Worm (Caenorhabditis elegans): ENCODE data around the gene clec-218.

clec-218 gene

DNA sequence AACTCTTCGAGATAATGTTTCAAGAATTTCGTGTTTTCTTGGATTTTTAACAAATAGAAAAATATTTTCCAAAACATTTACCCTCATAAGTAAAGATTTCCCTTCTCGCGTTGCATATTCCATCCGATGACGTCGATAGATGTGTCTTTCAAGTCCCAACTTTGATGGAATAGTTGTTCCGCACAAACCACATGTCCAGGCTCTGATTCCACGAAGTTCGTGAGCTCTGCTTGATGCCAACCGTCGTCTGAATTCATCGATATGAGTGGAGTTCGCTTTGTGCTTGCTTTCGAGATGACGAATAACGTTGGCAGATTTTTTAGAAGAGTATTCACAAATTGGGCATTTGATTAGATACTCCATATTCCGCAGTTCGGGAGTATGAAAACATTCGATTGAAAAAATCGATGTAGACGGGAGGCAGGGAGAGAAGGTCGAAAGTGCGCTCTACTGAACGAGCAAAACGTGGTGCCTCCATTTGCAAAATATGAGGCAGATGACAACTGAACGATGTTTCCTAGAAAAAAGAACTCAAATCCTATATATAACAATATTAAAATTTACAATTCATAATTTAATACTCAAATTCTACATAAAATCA, 6.7 kb upstream of the clec-218 start, which contains the start of gene W02D7.6 (continued):
- no peak for TF ChIP-seq snpc-1.3 (tag; optimal IDR thresholded peaks at IDR 0.05; ENCODE audit: insufficient read depth)
- no peak for TF ChIP-seq F33H1.4 (GFP tag; IDR thresholded peaks at IDR 0.05)
- TF ChIP-seq dox-1 (GFP tag; IDR thresholded peaks at IDR 0.05), result peak; percentile 41; the same call in 1 of the 2 replicates
- peak; percentile 67; the same call in 1 of the 2 replicates for TF ChIP-seq madf-3 (GFP tag; IDR thresholded peaks at IDR 0.05)
- TF ChIP-seq Y79H2A.3 (GFP tag; conservative IDR thresholded peaks at IDR 0.05), result no peak
- TF ChIP-seq sea-2 (GFP tag; IDR thresholded peaks at IDR 0.05), result no peak
- no peak for TF ChIP-seq mes-4 (tag; optimal IDR thresholded peaks at IDR 0.05)
- TF ChIP-seq B0336.3 (GFP tag; IDR thresholded peaks at IDR 0.05), result peak; percentile 77
- TF ChIP-seq F23B12.7 (tag; optimal IDR thresholded peaks at IDR 0.05; ENCODE audit: insufficient read depth), result no peak
- TF ChIP-seq tbp1 (GFP tag; optimal IDR thresholded peaks at IDR 0.05), result peak; percentile 34
- TF ChIP-seq K11D2.4 (GFP tag; IDR thresholded peaks at IDR 0.05), result no peak
- peak; percentile 37; the same call in 1 of the 2 replicates for TF ChIP-seq hmg-1.2 (GFP tag; IDR thresholded peaks at IDR 0.05)
- peak; percentile 41 for TF ChIP-seq attf-3 (GFP tag; conservative IDR thresholded peaks at IDR 0.05)
- TF ChIP-seq repo-1 (tag; optimal IDR thresholded peaks at IDR 0.05), result no peak
- no peak for TF ChIP-seq chd-7 (tag; optimal IDR thresholded peaks at IDR 0.05)
- TF ChIP-seq ama-1 (optimal IDR thresholded peaks at IDR 0.05), result peak; percentile 37
- peak in 1 of 2 experiments; percentile 52 for TF ChIP-seq ama-1 (GFP tag; optimal IDR thresholded peaks at IDR 0.05)
- no peak for TF ChIP-seq rpc-1 (optimal IDR thresholded peaks at IDR 0.05)
- TF ChIP-seq rpc-1 (tag; optimal IDR thresholded peaks at IDR 0.05), result no peak
- 0 out of 2 replicates have a peak, but pooled peaks have one; percentile 12 for TF ChIP-seq Y95B8A.8 (GFP tag; IDR thresholded peaks at IDR 0.05)
- TF ChIP-seq F57A8.1 (GFP tag; optimal IDR thresholded peaks at IDR 0.05), result no peak
- no peak for TF ChIP-seq bed-2 (GFP tag; IDR thresholded peaks at IDR 0.05)
- no peak for TF ChIP-seq Y53F4B.3 (GFP tag; IDR thresholded peaks at IDR 0.05)
- peak in 1 of 2 experiments; percentile 70 for TF ChIP-seq let-607 (tag; optimal IDR thresholded peaks at IDR 0.05)

DNA sequence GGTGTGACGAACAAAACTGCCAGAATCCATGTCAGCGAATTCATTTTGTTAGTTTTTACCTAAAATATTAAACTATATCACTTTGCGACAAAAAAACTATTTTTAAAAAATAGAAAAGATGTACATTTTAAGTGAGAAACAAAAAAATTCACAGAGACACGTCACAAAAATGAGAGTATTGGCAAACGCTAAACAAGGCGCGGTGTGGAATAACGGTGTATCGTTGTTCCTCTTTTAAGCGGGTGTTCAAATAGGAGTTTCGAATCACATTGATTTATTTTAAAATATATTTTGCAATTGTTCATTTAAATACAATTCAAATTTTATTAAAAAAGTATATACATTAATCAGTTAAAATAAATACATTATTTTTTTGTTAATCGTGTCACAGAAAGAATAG, 5.2 kb upstream of the clec-218 start, which contains the start of gene sel-9:
sel-9 (minus strand) TSS at position 59 of the 400 bp plus-strand sequence.
- TF ChIP-seq dpl-1 (GFP tag; optimal IDR thresholded peaks at IDR 0.05) (peak; percentile 50), attf-3 (GFP tag; conservative IDR thresholded peaks at IDR 0.05) (peak; percentile 95), snpc-4 (GFP tag; optimal IDR thresholded peaks at IDR 0.05) (no peak), snpc-4 (tag; optimal IDR thresholded peaks at IDR 0.05) (peak in 1 of 4 experiments; percentile 11), ztf-3 (GFP tag; optimal IDR thresholded peaks at IDR 0.05) (no peak), lin-54 (GFP tag; optimal IDR thresholded peaks at IDR 0.05) (peak; percentile 54), efl-1 (GFP tag; optimal IDR thresholded peaks at IDR 0.05) (peak; percentile 35), let-607 (tag; optimal IDR thresholded peaks at IDR 0.05) (peak in 1 of 2 experiments; percentile 70), zim-3 (tag; optimal IDR thresholded peaks at IDR 0.05) (no peak), cebp-1 (GFP tag; IDR thresholded peaks at IDR 0.05) (no peak), cebp-1 (tag; optimal IDR thresholded peaks at IDR 0.05) (peak; percentile 33)

DNA sequence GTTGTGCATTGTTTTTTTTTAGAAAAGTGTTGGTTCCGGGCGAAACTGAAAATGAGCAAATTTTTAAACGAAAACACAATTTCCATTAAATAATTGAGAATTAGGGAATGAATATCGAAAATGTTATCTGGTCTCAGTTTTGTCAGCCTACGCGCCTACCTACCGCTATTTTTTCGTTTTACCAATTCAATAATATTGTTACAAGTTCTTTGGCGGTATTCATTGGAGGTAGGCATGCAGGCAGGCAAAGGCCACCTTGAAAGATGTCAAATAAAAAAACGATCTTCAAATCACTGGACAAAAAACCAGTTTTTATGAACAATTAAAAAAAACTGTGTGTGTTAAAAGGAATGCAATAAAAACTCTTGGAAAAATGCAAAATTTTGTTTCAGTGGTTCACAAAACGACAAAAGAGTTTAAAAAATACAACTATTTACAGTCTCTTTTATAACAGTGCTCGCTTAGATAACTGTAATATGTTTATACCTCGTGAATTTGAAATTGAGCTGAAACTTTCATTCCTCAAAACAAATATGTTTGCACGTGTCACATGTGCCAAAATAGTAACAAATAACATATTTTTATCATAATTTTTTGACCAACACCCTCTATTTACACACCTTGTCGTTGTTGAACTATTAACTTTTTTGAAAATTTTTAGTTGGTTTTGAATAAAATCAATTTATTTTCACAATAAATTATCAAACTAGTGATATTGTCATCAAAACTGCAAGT, 3.1 kb upstream of the clec-218 start, which contains the start of gene W02D7.11:
W02D7.11 (minus strand) TSS at position 51 of the 735 bp plus-strand sequence.
- TF ChIP-seq him-1 (tag; optimal IDR thresholded peaks at IDR 0.05), result no peak
- TF ChIP-seq madf-6 (GFP tag; IDR thresholded peaks at IDR 0.05), result no peak
- no peak for TF ChIP-seq chd-7 (tag; optimal IDR thresholded peaks at IDR 0.05)
- no peak for TF ChIP-seq lin-40 (tag; optimal IDR thresholded peaks at IDR 0.05)
- TF ChIP-seq lsl-1 (GFP tag; optimal IDR thresholded peaks at IDR 0.05), result no peak
- no peak for TF ChIP-seq ztf-3 (GFP tag; optimal IDR thresholded peaks at IDR 0.05)
- TF ChIP-seq ccch-3 (GFP tag; optimal IDR thresholded peaks at IDR 0.05), result no peak
- no peak for TF ChIP-seq B0261.1 (tag; optimal IDR thresholded peaks at IDR 0.05)
- TF ChIP-seq rpc-1 (optimal IDR thresholded peaks at IDR 0.05), result no peak
- TF ChIP-seq rpc-1 (tag; optimal IDR thresholded peaks at IDR 0.05), result no peak
